Worm (Caenorhabditis elegans) whole organism, young adult: ENCODE results near the gene F13H8.5.

Experiments
- B0336.3 ChIP-seq: fragments of 200-800 bp; sonication (Bioruptor generic); IDR thresholded peaks from 2 replicates; pipeline ENCODE4 v1.3.6; 2022; ENCODE audit warnings: missing genetic modification characterization, missing compliant biosample characterization
- akir-1 ChIP-seq: fragments of 200-800 bp; sonication (Bioruptor generic); optimal IDR thresholded peaks from 2 replicates; lab custom pipeline; 2018; ENCODE audit warnings: mild to moderate bottlenecking, missing genetic modification characterization, moderate library complexity, missing compliant biosample characterization
- ama-1 ChIP-seq, 3 experiments: fragments of 150-350 bp in 1 of 3; sonication (generic microtip) in 2 of 3; optimal IDR thresholded peaks; 2 replicates each; lab custom pipeline; 2014 to 2018; ENCODE audit warnings: missing biosample characterization in 2 of 3, missing genetic modification characterization in 2 of 3, missing genetic modification reagents in 2 of 3
- attf-6 ChIP-seq: fragments of 200-800 bp; sonication (Bioruptor generic); IDR thresholded peaks from 2 replicates; pipeline ENCODE4 v1.3.6; 2022; ENCODE audit warnings: missing genetic modification reagents, missing genetic modification characterization, missing compliant biosample characterization
- ceh-91 ChIP-seq: fragments of 200-800 bp; sonication (Bioruptor generic); IDR thresholded peaks from 2 replicates; pipeline ENCODE4 v1.3.6; 2022; ENCODE audit warnings: missing genetic modification reagents, missing genetic modification characterization, missing compliant biosample characterization
- egl-44 ChIP-seq: fragments of 200-800 bp; sonication (Bioruptor generic); IDR thresholded peaks from 2 replicates; pipeline ENCODE4 v1.3.6; 2022; ENCODE audit warnings: missing genetic modification reagents, missing genetic modification characterization, missing compliant biosample characterization
- ets-4 ChIP-seq: fragments of 200-800 bp; sonication (Bioruptor generic); optimal IDR thresholded peaks from 2 replicates; lab custom pipeline; 2018; ENCODE audit warnings: mild to moderate bottlenecking, missing genetic modification characterization, missing compliant biosample characterization
- him-1 ChIP-seq: sonication (generic microtip); optimal IDR thresholded peaks from 2 replicates; lab custom pipeline; 2016; ENCODE audit warnings: missing genotype, missing genetic modification reagents, missing genetic modification characterization, missing compliant biosample characterization
- lin-26 ChIP-seq: fragments of 200-800 bp; sonication (Bioruptor generic); IDR thresholded peaks from 2 replicates; pipeline ENCODE4 v1.3.6; 2022; ENCODE audit warnings: missing genetic modification reagents, missing genetic modification characterization, missing compliant biosample characterization
- snpc-4 ChIP-seq, 5 experiments: fragments of 150-350 bp in 1 of 5; sonication (generic microtip) in 4 of 5; optimal IDR thresholded peaks; 2 replicates each; lab custom pipeline; 2014 to 2018; ENCODE audit warnings: missing genetic modification characterization in 5 of 5, missing biosample characterization in 3 of 5, antibody characterized with exemption in 2 of 5, mild to moderate bottlenecking in 2 of 5, missing compliant biosample characterization in 2 of 5, missing genotype in 2 of 5, moderate library complexity in 2 of 5, missing genetic modification reagents in 1 of 5
- tlf-1 ChIP-seq: fragments of 200-800 bp; sonication (Bioruptor generic); optimal IDR thresholded peaks from 2 replicates; lab custom pipeline; 2018; ENCODE audit warnings: mild to moderate bottlenecking, missing genetic modification characterization, missing compliant biosample characterization
- ztf-26 ChIP-seq: sonication (generic microtip); optimal IDR thresholded peaks from 2 replicates; lab custom pipeline; 2017; ENCODE audit warnings: missing genetic modification characterization, missing compliant biosample characterization

ce11 chrII:6208116-6208515, 47.8 kb downstream of the F13H8.5 start, which contains the start of gene daf-37:
- no peak for TF ChIP-seq ceh-91 (GFP tag; lab: Robert Waterston, UW)
- no peak for TF ChIP-seq B0336.3 (GFP tag; lab: Robert Waterston, UW)
- TF ChIP-seq egl-44 (GFP tag; lab: Robert Waterston, UW): no peak
- no peak for TF ChIP-seq him-1 (tag; lab: Kevin White, UChicago)
- TF ChIP-seq lin-26: no peak
- no peak for TF ChIP-seq ama-1 (optimal IDR thresholded peaks at IDR 0.05; lab: Kevin White, UChicago)
- TF ChIP-seq ama-1 (GFP tag; optimal IDR thresholded peaks at IDR 0.05; lab: Kevin White, UChicago): no peak
- no peak for TF ChIP-seq akir-1 (GFP tag; lab: Kevin White, UChicago)
- no peak for TF ChIP-seq tlf-1 (GFP tag; lab: Kevin White, UChicago)
- TF ChIP-seq ztf-26 (tag; lab: Kevin White, UChicago): no peak
- no peak for TF ChIP-seq attf-6 (GFP tag; lab: Robert Waterston, UW)
- no peak for TF ChIP-seq ets-4 (GFP tag; lab: Kevin White, UChicago)
- TF ChIP-seq snpc-4 (GFP tag; optimal IDR thresholded peaks at IDR 0.05; lab: Kevin White, UChicago): no peak
- TF ChIP-seq snpc-4 (tag; optimal IDR thresholded peaks at IDR 0.05; lab: Kevin White, UChicago): no peak
